Fruit fly (Drosophila melanogaster) whole organism, prepupa: Measurements from ENCODE around the gene Cdc37.

Source experiments
- Blimp-1 ChIP-seq: fragments of 200-800 bp; sonication (Bioruptor generic); optimal IDR thresholded peaks from 3 replicates; lab custom pipeline; 2017; ENCODE audit warnings: missing biosample characterization, missing genetic modification characterization, mild to moderate bottlenecking, moderate library complexity, missing genetic modification reagents
- CG10631 ChIP-seq: fragments of 200-800 bp; sonication (Bioruptor generic); optimal IDR thresholded peaks from 2 replicates; lab custom pipeline; 2016; ENCODE audit warnings: missing biosample characterization, missing genetic modification characterization
- CG10669 ChIP-seq: fragments of 200-800 bp; sonication (Bioruptor generic); optimal IDR thresholded peaks from 3 replicates; lab custom pipeline; 2018; ENCODE audit warnings: missing biosample characterization, mild to moderate bottlenecking, missing genetic modification characterization, moderate library complexity
- CG11294 ChIP-seq: fragments of 200-800 bp; sonication (Bioruptor generic); IDR thresholded peaks from 2 replicates; pipeline ENCODE4 v1.3.6; 2022; ENCODE audit warnings: missing biosample characterization, missing genetic modification characterization
- CG11762 ChIP-seq: fragments of 200-800 bp; sonication (Bioruptor generic); optimal IDR thresholded peaks from 3 replicates; lab custom pipeline; 2016; ENCODE audit warnings: missing biosample characterization, missing genetic modification characterization; ENCODE audit not compliant: insufficient read depth
- CG11902 ChIP-seq: fragments of 200-800 bp; sonication (Bioruptor generic); optimal IDR thresholded peaks from 3 replicates; lab custom pipeline; 2016; ENCODE audit warnings: missing biosample characterization, missing genetic modification characterization
- CG15336 ChIP-seq: fragments of 200-800 bp; sonication (Bioruptor generic); IDR thresholded peaks from 2 replicates; pipeline ENCODE4 v1.3.6; 2022; ENCODE audit warnings: missing biosample characterization, missing genetic modification characterization
- CG1621 ChIP-seq: fragments of 200-800 bp; sonication (Bioruptor generic); optimal IDR thresholded peaks from 3 replicates; lab custom pipeline; 2018; ENCODE audit warnings: missing biosample characterization, mild to moderate bottlenecking, missing genetic modification characterization
- CG3032 ChIP-seq: fragments of 200-800 bp; optimal IDR thresholded peaks from 2 replicates; lab custom pipeline; 2019; ENCODE audit warnings: missing biosample characterization, mild to moderate bottlenecking, missing genetic modification characterization, moderate library complexity
- CG31627 ChIP-seq: fragments of 200-800 bp; sonication (Bioruptor generic); optimal IDR thresholded peaks from 3 replicates; lab custom pipeline; 2016; ENCODE audit warnings: missing biosample characterization, missing genetic modification characterization
- CG32006 ChIP-seq: fragments of 200-800 bp; sonication (Bioruptor generic); optimal IDR thresholded peaks from 3 replicates; lab custom pipeline; 2017; ENCODE audit warnings: missing biosample characterization, mild to moderate bottlenecking, missing genetic modification characterization
- CG34406 ChIP-seq: fragments of 200-800 bp; sonication (Bioruptor generic); optimal IDR thresholded peaks from 3 replicates; lab custom pipeline; 2016; ENCODE audit warnings: missing biosample characterization, missing genetic modification characterization
- CG3919 ChIP-seq: fragments of 200-800 bp; sonication (Bioruptor generic); optimal IDR thresholded peaks from 3 replicates; lab custom pipeline; 2016; ENCODE audit warnings: missing biosample characterization, missing genetic modification characterization
- CG6163 ChIP-seq: fragments of 200-800 bp; sonication (Bioruptor generic); IDR thresholded peaks from 3 replicates; pipeline ENCODE4 v1.3.6; 2022; ENCODE audit warnings: missing biosample characterization, missing genetic modification characterization
- CG6792 ChIP-seq: fragments of 200-800 bp; sonication (Bioruptor generic); optimal IDR thresholded peaks from 3 replicates; lab custom pipeline; 2016; ENCODE audit warnings: missing biosample characterization, missing genetic modification characterization
- CG6854 ChIP-seq: fragments of 200-800 bp; sonication (Bioruptor generic); optimal IDR thresholded peaks from 2 replicates; lab custom pipeline; 2017; ENCODE audit warnings: missing biosample characterization, mild to moderate bottlenecking, missing genetic modification characterization
- CG7368 ChIP-seq: fragments of 200-800 bp; sonication (Bioruptor generic); optimal IDR thresholded peaks from 3 replicates; lab custom pipeline; 2016; ENCODE audit warnings: missing biosample characterization, missing genetic modification characterization
- CG8319 ChIP-seq: fragments of 200-800 bp; sonication (Bioruptor generic); optimal IDR thresholded peaks from 3 replicates; lab custom pipeline; 2016; ENCODE audit warnings: missing biosample characterization, missing genetic modification characterization
- CG9139 ChIP-seq: fragments of 200-800 bp; sonication (Bioruptor generic); optimal IDR thresholded peaks from 3 replicates; lab custom pipeline; 2017; ENCODE audit warnings: missing biosample characterization, mild to moderate bottlenecking, missing genetic modification characterization
- Eip78C ChIP-seq: fragments of 200-800 bp; sonication (Bioruptor generic); peaks from one replicate; lab custom pipeline; 2016; ENCODE audit warnings: missing biosample characterization, missing genetic modification characterization
- Eip93F ChIP-seq: fragments of 200-800 bp; sonication (Bioruptor generic); optimal IDR thresholded peaks from 2 replicates; lab custom pipeline; 2016; ENCODE audit warnings: missing biosample characterization, mild to moderate bottlenecking, missing genetic modification characterization
- Ets21C ChIP-seq: fragments of 200-800 bp; sonication (Bioruptor generic); optimal IDR thresholded peaks from 3 replicates; lab custom pipeline; 2016; ENCODE audit warnings: missing biosample characterization, missing genetic modification characterization
- Gug ChIP-seq: fragments of 200-800 bp; sonication (Bioruptor generic); IDR thresholded peaks from 2 replicates; pipeline ENCODE4 v1.3.6; 2022; ENCODE audit warnings: missing biosample characterization, missing genetic modification characterization
- Hr39 ChIP-seq: fragments of 200-800 bp; sonication (Bioruptor generic); optimal IDR thresholded peaks from 2 replicates; lab custom pipeline; 2016; ENCODE audit warnings: missing biosample characterization, missing genetic modification characterization
- Lpt ChIP-seq: fragments of 200-800 bp; sonication (Bioruptor generic); optimal IDR thresholded peaks from 3 replicates; lab custom pipeline; 2016; ENCODE audit warnings: missing biosample characterization, missing genetic modification characterization
- Met ChIP-seq: fragments of 200-800 bp; sonication (Bioruptor generic); optimal IDR thresholded peaks from 3 replicates; lab custom pipeline; 2016; ENCODE audit warnings: missing biosample characterization, missing genetic modification characterization
- OdsH ChIP-seq: fragments of 200-800 bp; sonication (Bioruptor generic); optimal IDR thresholded peaks from 3 replicates; lab custom pipeline; 2016; ENCODE audit warnings: missing biosample characterization, missing genetic modification characterization
- Smox ChIP-seq: fragments of 200-800 bp; sonication (Bioruptor generic); optimal IDR thresholded peaks from 3 replicates; lab custom pipeline; 2016; ENCODE audit warnings: missing biosample characterization, missing genetic modification characterization
- Sox102F ChIP-seq: fragments of 200-800 bp; sonication (Bioruptor generic); optimal IDR thresholded peaks from 2 replicates; lab custom pipeline; 2016; ENCODE audit warnings: missing biosample characterization, mild to moderate bottlenecking, missing genetic modification characterization
- Sox14 ChIP-seq: fragments of 200-800 bp; sonication (Bioruptor generic); optimal IDR thresholded peaks from 3 replicates; lab custom pipeline; 2016; ENCODE audit warnings: missing biosample characterization, missing genetic modification characterization
- Sox15 ChIP-seq: fragments of 200-800 bp; sonication (Bioruptor generic); optimal IDR thresholded peaks from 3 replicates; lab custom pipeline; 2016; ENCODE audit warnings: missing biosample characterization, missing genetic modification characterization
- achi ChIP-seq: fragments of 200-800 bp; sonication (Bioruptor generic); optimal IDR thresholded peaks from 3 replicates; lab custom pipeline; 2016; ENCODE audit warnings: missing biosample characterization, missing genetic modification characterization
- acj6 ChIP-seq: fragments of 200-800 bp; sonication (Bioruptor generic); optimal IDR thresholded peaks from 3 replicates; lab custom pipeline; 2016; ENCODE audit warnings: missing biosample characterization, missing genetic modification characterization
- cyc ChIP-seq: fragments of 200-800 bp; sonication (Bioruptor generic); optimal IDR thresholded peaks from 3 replicates; lab custom pipeline; 2016; ENCODE audit warnings: missing biosample characterization, missing genetic modification characterization
- dac ChIP-seq: fragments of 200-800 bp; sonication (Bioruptor generic); optimal IDR thresholded peaks from 2 replicates; lab custom pipeline; 2017; ENCODE audit warnings: missing biosample characterization, mild to moderate bottlenecking, missing genetic modification characterization
- dsx ChIP-seq: fragments of 200-800 bp; optimal IDR thresholded peaks from 3 replicates; lab custom pipeline; 2019; ENCODE audit warnings: missing biosample characterization, mild to moderate bottlenecking, missing genetic modification characterization, moderate library complexity; ENCODE audit not compliant: poor library complexity, severe bottlenecking
- eg ChIP-seq: fragments of 200-800 bp; sonication (Bioruptor generic); IDR thresholded peaks from 3 replicates; pipeline ENCODE4 v1.3.6; 2022; ENCODE audit warnings: missing biosample characterization, missing genetic modification characterization
- esn ChIP-seq: fragments of 200-800 bp; sonication (Bioruptor generic); optimal IDR thresholded peaks from 2 replicates; lab custom pipeline; 2016; ENCODE audit warnings: missing biosample characterization, mild to moderate bottlenecking, missing genetic modification characterization, moderate library complexity
- fd59A ChIP-seq: fragments of 200-800 bp; sonication (Bioruptor generic); optimal IDR thresholded peaks from 2 replicates; lab custom pipeline; 2017; ENCODE audit warnings: missing biosample characterization, mild to moderate bottlenecking, missing genetic modification characterization, missing genetic modification reagents
- fd85E ChIP-seq: fragments of 200-800 bp; sonication (Bioruptor generic); optimal IDR thresholded peaks from 3 replicates; lab custom pipeline; 2016; ENCODE audit warnings: missing biosample characterization, missing genetic modification characterization
- fkh ChIP-seq: fragments of 200-800 bp; sonication (Bioruptor generic); optimal IDR thresholded peaks from 3 replicates; lab custom pipeline; 2017; ENCODE audit warnings: missing biosample characterization, mild to moderate bottlenecking, missing genetic modification characterization, moderate library complexity
- lz ChIP-seq: fragments of 200-800 bp; sonication (Bioruptor generic); optimal IDR thresholded peaks from 3 replicates; lab custom pipeline; 2016; ENCODE audit warnings: missing biosample characterization, missing genetic modification characterization
- net ChIP-seq: fragments of 200-800 bp; sonication (Bioruptor generic); optimal IDR thresholded peaks from 3 replicates; lab custom pipeline; 2016; ENCODE audit warnings: missing biosample characterization, missing genetic modification characterization
- pdm3 ChIP-seq: fragments of 200-800 bp; sonication (Bioruptor generic); optimal IDR thresholded peaks from 3 replicates; lab custom pipeline; 2016; ENCODE audit warnings: missing biosample characterization, missing genetic modification characterization
- salr ChIP-seq, 2 experiments: fragments of 200-800 bp; sonication (Bioruptor generic); optimal IDR thresholded peaks; 3 replicates each; lab custom pipeline; 2016 to 2018; ENCODE audit warnings: missing biosample characterization in 2 of 2, missing genetic modification characterization in 2 of 2, mild to moderate bottlenecking in 1 of 2
- svp ChIP-seq: fragments of 200-800 bp; sonication (Bioruptor generic); peaks from one replicate; lab custom pipeline; 2016; ENCODE audit warnings: missing biosample characterization, missing genetic modification characterization
- topi ChIP-seq: fragments of 200-800 bp; sonication (Bioruptor generic); optimal IDR thresholded peaks from 3 replicates; lab custom pipeline; 2016; ENCODE audit warnings: missing biosample characterization, missing genetic modification characterization
- vri ChIP-seq: fragments of 200-800 bp; sonication (Bioruptor generic); optimal IDR thresholded peaks from 3 replicates; lab custom pipeline; 2016; ENCODE audit warnings: missing biosample characterization, mild to moderate bottlenecking, missing genetic modification characterization

The Cdc37 gene

DNA sequence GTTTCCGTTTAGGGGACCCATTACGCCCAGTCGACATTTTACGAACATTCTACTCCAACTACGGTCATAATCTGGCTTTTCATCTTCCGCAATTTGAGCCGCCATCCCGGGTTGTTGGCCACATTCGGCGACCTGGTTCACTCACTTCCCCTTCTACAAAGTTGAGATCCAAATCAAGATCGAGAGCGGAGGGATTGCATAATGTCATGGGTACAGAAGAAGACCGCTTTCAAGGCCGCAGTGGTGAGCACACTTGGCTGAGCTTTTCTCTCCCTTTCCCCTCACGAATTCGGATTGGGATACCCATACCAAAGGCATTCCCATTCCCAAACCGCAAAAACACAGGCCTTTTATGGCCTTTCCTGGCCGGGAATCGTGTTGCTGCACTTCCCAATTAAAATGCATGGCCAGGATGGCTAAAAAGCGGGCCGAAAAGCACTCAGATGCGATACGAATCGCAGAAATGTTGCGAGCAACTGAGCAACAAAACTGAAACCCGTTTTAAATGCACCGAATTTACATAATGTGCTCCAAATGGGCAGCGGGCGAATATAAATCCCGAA is 32.7 kb downstream of the Cdc37 start (continued):
- TF ChIP-seq Sox102F (GFP tag; lab: Kevin White, UChicago) (no peak), salr (GFP tag; optimal IDR thresholded peaks at IDR 0.05; lab: Kevin White, UChicago) (no peak), esn (GFP tag; lab: Kevin White, UChicago) (no peak), pdm3 (GFP tag; lab: Kevin White, UChicago) (no peak), CG6163 (GFP tag; lab: Robert Waterston, UW) (peak; percentile 54; the same call in 2 of the 3 replicates), CG11902 (no peak), CG9139 (GFP tag; lab: Kevin White, UChicago) (no peak), Sox15 (GFP tag; lab: Kevin White, UChicago) (no peak), acj6 (GFP tag; lab: Kevin White, UChicago) (no peak), Blimp-1 (peak; percentile 58), Sox14 (GFP tag; lab: Kevin White, UChicago) (no peak), fkh (no peak), Met (GFP tag; lab: Kevin White, UChicago) (no peak), CG6854 (GFP tag; lab: Kevin White, UChicago) (peak; percentile 67), Lpt (GFP tag; lab: Kevin White, UChicago) (no peak), CG8319 (GFP tag; lab: Kevin White, UChicago) (no peak), lz (GFP tag; lab: Kevin White, UChicago) (no peak), Eip93F (GFP tag; lab: Kevin White, UChicago) (no peak), fd59A (GFP tag; lab: Kevin White, UChicago) (no peak)

dm6 chr3L:1829539-1829938 is 34.3 kb downstream of the Cdc37 start:
- TF ChIP-seq dac (GFP tag; lab: Kevin White, UChicago) (peak; percentile 9), Eip78C (GFP tag; lab: Kevin White, UChicago) (peak; percentile 83), CG15336 (GFP tag; lab: Robert Waterston, UW) (peak; percentile 78), CG1621 (peak; percentile 30), pdm3 (GFP tag; lab: Kevin White, UChicago) (peak; percentile 68), salr (GFP tag; optimal IDR thresholded peaks at IDR 0.05; lab: Kevin White, UChicago) (peak in 1 of 2 experiments; percentile 69), dsx (GFP tag; lab: Kevin White, UChicago) (peak; percentile 9), eg (GFP tag; lab: Robert Waterston, UW) (peak; percentile 87), cyc (peak; percentile 62), CG11294 (GFP tag; lab: Robert Waterston, UW) (peak; percentile 74), Eip93F (GFP tag; lab: Kevin White, UChicago) (no peak), CG10669 (peak; percentile 4), fkh (no peak), CG3032 (tag; lab: Kevin White, UChicago) (peak; percentile 57), CG9139 (GFP tag; lab: Kevin White, UChicago) (no peak), net (GFP tag; lab: Kevin White, UChicago) (peak; percentile 74), CG6792 (GFP tag; lab: Kevin White, UChicago) (peak; percentile 50), Lpt (GFP tag; lab: Kevin White, UChicago) (peak; percentile 68), vri (GFP tag; lab: Kevin White, UChicago) (peak; percentile 59), Sox102F (GFP tag; lab: Kevin White, UChicago) (peak; percentile 69), topi (GFP tag; lab: Kevin White, UChicago) (peak; percentile 60), CG31627 (GFP tag; lab: Kevin White, UChicago) (peak; percentile 73), Met (GFP tag; lab: Kevin White, UChicago) (peak; percentile 79), acj6 (GFP tag; lab: Kevin White, UChicago) (peak; percentile 77), Sox15 (GFP tag; lab: Kevin White, UChicago) (peak; percentile 28), achi (GFP tag; lab: Kevin White, UChicago) (peak; percentile 59), CG11762 (GFP tag; lab: Kevin White, UChicago) (peak; percentile 34), Gug (peak; percentile 75), CG7368 (GFP tag; lab: Kevin White, UChicago) (peak; percentile 38), CG3919 (GFP tag; lab: Kevin White, UChicago) (peak; percentile 63), svp (GFP tag; lab: Kevin White, UChicago) (peak; percentile 81), OdsH (peak; percentile 77), Ets21C (GFP tag; lab: Kevin White, UChicago) (peak; percentile 47), Hr39 (GFP tag; lab: Kevin White, UChicago) (peak; percentile 81), fd85E (GFP tag; lab: Kevin White, UChicago) (no peak), CG32006 (GFP tag; lab: Kevin White, UChicago) (peak; percentile 71), CG6854 (GFP tag; lab: Kevin White, UChicago) (no peak), CG34406 (peak; percentile 51), Smox (GFP tag; lab: Kevin White, UChicago) (peak; percentile 71), CG10631 (GFP tag; lab: Kevin White, UChicago) (peak; percentile 66)
